Worm (Caenorhabditis elegans) whole organism, mixed stage, embryonic: ENCODE measurements around the gene ndnf-1.

ENCODE experiments used
- blmp-1 ChIP-seq: fragments of 150-350 bp; optimal IDR thresholded peaks from 2 replicates; lab custom pipeline; 2014; ENCODE audit warnings: missing biosample characterization, missing genetic modification characterization
- ceh-39 ChIP-seq: fragments of 150-350 bp; optimal IDR thresholded peaks from 2 replicates; lab custom pipeline; 2014; ENCODE audit warnings: missing biosample characterization, missing genetic modification characterization
- ces-1 ChIP-seq: fragments of 150-350 bp; optimal IDR thresholded peaks from 2 replicates; lab custom pipeline; 2014; ENCODE audit warnings: missing biosample characterization, missing genetic modification reagents, missing genetic modification characterization
- elt-1 ChIP-seq: sonication (generic microtip); optimal IDR thresholded peaks from 2 replicates; lab custom pipeline; 2017; ENCODE audit warnings: missing genetic modification characterization, mild to moderate bottlenecking, missing compliant biosample characterization, antibody characterized with exemption, moderate library complexity, borderline replicate concordance; ENCODE audit not compliant: insufficient read depth
- hlh-1 ChIP-seq: fragments of 150-350 bp; optimal IDR thresholded peaks from 2 replicates; lab custom pipeline; 2014; ENCODE audit warnings: missing biosample characterization, missing genetic modification reagents, missing genetic modification characterization
- lin-32 ChIP-seq: fragments of 200-800 bp; sonication (Bioruptor generic); optimal IDR thresholded peaks from 2 replicates; lab custom pipeline; 2018; ENCODE audit warnings: mild to moderate bottlenecking, missing genetic modification characterization, missing compliant biosample characterization
- mep-1 ChIP-seq: fragments of 150-350 bp; optimal IDR thresholded peaks from 2 replicates; lab custom pipeline; 2017; ENCODE audit warnings: missing biosample characterization, missing genetic modification reagents, missing genetic modification characterization, inconsistent platforms
- pha-4 ChIP-seq: fragments of 150-350 bp; optimal IDR thresholded peaks from 2 replicates; lab custom pipeline; 2018; ENCODE audit warnings: missing biosample characterization, missing genetic modification reagents, missing genetic modification characterization
- sptf-1 ChIP-seq: sonication (generic microtip); optimal IDR thresholded peaks from 2 replicates; lab custom pipeline; 2017; ENCODE audit warnings: mild to moderate bottlenecking, missing genetic modification characterization, moderate library complexity, missing compliant biosample characterization
- unc-39 ChIP-seq: fragments of 150-350 bp; optimal IDR thresholded peaks from 2 replicates; lab custom pipeline; 2014; ENCODE audit warnings: missing biosample characterization, missing genetic modification characterization
- unc-62 ChIP-seq: fragments of 150-350 bp; optimal IDR thresholded peaks from 2 replicates; lab custom pipeline; 2014; ENCODE audit warnings: missing biosample characterization, missing genetic modification reagents, missing genetic modification characterization
- ztf-11 ChIP-seq: fragments of 150-350 bp; optimal IDR thresholded peaks from 2 replicates; lab custom pipeline; 2014; ENCODE audit warnings: missing biosample characterization, missing genetic modification characterization

- TF ChIP-seq unc-39 (no peak), unc-62 (GFP tag; lab: Kevin White, UChicago) (no peak), blmp-1 (no peak), ztf-11 (tag; lab: Kevin White, UChicago) (no peak), sptf-1 (tag; lab: Kevin White, UChicago) (no peak), ces-1 (no peak), hlh-1 (tag; lab: Kevin White, UChicago) (no peak), elt-1 (tag; lab: Kevin White, UChicago) (no peak), lin-32 (GFP tag; lab: Kevin White, UChicago) (no peak), ceh-39 (tag; lab: Kevin White, UChicago) (no peak), pha-4 (no peak), mep-1 (tag; lab: Kevin White, UChicago) (no peak)
Observed at ce11 chrIV:3035375-3035774, 6.6 kb upstream of the ndnf-1 start.
